Worm (Caenorhabditis elegans) whole organism, early embryonic: ENCODE results near the gene dml-1.

Source experiments
- B0310.2 ChIP-seq: sonication (generic microtip); optimal IDR thresholded peaks from 2 replicates; lab custom pipeline; 2016; ENCODE audit warnings: mild to moderate bottlenecking, missing genetic modification characterization, missing compliant biosample characterization
- F13C5.2 ChIP-seq: sonication (generic microtip); optimal IDR thresholded peaks from 2 replicates; lab custom pipeline; 2017; ENCODE audit warnings: mild to moderate bottlenecking, missing genetic modification characterization, inconsistent platforms, missing compliant biosample characterization
- aly-1 ChIP-seq: sonication (generic microtip); optimal IDR thresholded peaks from 2 replicates; lab custom pipeline; 2016; ENCODE audit warnings: missing genetic modification characterization, missing compliant biosample characterization
- ama-1 ChIP-seq: fragments of 150-350 bp; optimal IDR thresholded peaks from 2 replicates; lab custom pipeline; 2014
- ceh-13 ChIP-seq: fragments of 200-800 bp; sonication (Bioruptor generic); optimal IDR thresholded peaks from 2 replicates; lab custom pipeline; 2018; ENCODE audit warnings: mild to moderate bottlenecking, missing genetic modification characterization, missing compliant biosample characterization
- ceh-36 ChIP-seq: sonication (generic microtip); optimal IDR thresholded peaks from 2 replicates; lab custom pipeline; 2016; ENCODE audit warnings: missing genetic modification characterization, inconsistent platforms, missing compliant biosample characterization
- ets-7 ChIP-seq: sonication (generic microtip); optimal IDR thresholded peaks from 2 replicates; lab custom pipeline; 2016; ENCODE audit warnings: missing genotype, missing genetic modification characterization, missing compliant biosample characterization
- flt-1 ChIP-seq: fragments of 200-800 bp; sonication (Bioruptor generic); IDR thresholded peaks from 2 replicates; pipeline ENCODE4 v1.3.6; 2022; ENCODE audit warnings: missing genetic modification characterization, missing compliant biosample characterization
- hmbx-1 ChIP-seq: sonication (generic microtip); optimal IDR thresholded peaks from 2 replicates; lab custom pipeline; 2016; ENCODE audit warnings: mild to moderate bottlenecking, missing genetic modification characterization, missing compliant biosample characterization
- hmg-4 ChIP-seq: fragments of 200-800 bp; sonication (Bioruptor generic); optimal IDR thresholded peaks from 2 replicates; lab custom pipeline; 2018; ENCODE audit warnings: mild to moderate bottlenecking, missing genetic modification characterization, missing compliant biosample characterization
- hnd-1 ChIP-seq: sonication (generic microtip); optimal IDR thresholded peaks from 2 replicates; lab custom pipeline; 2016; ENCODE audit warnings: missing genetic modification characterization, missing compliant biosample characterization
- pes-1 ChIP-seq: fragments of 200-800 bp; sonication (Bioruptor generic); IDR thresholded peaks from 2 replicates; pipeline ENCODE4 v1.3.6; 2022; ENCODE audit warnings: missing genetic modification reagents, missing genetic modification characterization, missing compliant biosample characterization
- scrt-1 ChIP-seq: fragments of 200-800 bp; sonication (Bioruptor generic); IDR thresholded peaks from 2 replicates; pipeline ENCODE4 v1.3.6; 2022; ENCODE audit warnings: missing genetic modification characterization, missing compliant biosample characterization
- sea-1 ChIP-seq: fragments of 200-800 bp; sonication (Bioruptor generic); conservative IDR thresholded peaks from 2 replicates; pipeline ENCODE4 v1.3.6; 2022; ENCODE audit warnings: missing genetic modification characterization, missing compliant biosample characterization
- tbx-11 ChIP-seq: fragments of 200-800 bp; sonication (Bioruptor generic); IDR thresholded peaks from 2 replicates; pipeline ENCODE4 v1.3.6; 2022; ENCODE audit warnings: missing genetic modification characterization, missing compliant biosample characterization
- tbx-37 ChIP-seq: fragments of 200-800 bp; sonication (Bioruptor generic); conservative IDR thresholded peaks from 2 replicates; pipeline ENCODE4 v1.3.6; 2022; ENCODE audit warnings: missing genetic modification reagents, missing genetic modification characterization, missing compliant biosample characterization
- tra-4 ChIP-seq: sonication (generic microtip); optimal IDR thresholded peaks from 2 replicates; lab custom pipeline; 2017; ENCODE audit warnings: missing genetic modification characterization, missing compliant biosample characterization

dml-1 gene

DNA sequence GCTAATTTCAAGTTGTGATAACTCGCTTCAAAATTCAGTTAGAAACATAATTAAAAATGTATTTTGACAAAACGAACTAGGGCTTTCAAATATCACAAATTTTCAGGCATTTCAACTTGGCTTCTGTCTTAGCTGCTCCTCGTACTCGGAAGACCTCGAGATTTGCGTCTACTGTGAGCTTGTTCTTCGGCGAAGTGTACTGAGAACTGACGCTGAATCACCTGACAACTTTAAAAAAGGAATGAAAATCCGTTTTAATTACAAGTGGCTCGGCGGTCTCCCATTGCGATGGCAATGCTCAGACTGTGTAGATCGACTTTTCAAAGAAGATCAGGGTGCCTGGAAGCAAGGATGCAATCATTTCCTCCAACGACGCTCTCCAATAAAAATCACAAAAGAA, 36.2 kb upstream of the dml-1 start, which contains the start of gene clec-85:
clec-85 (plus strand) TSS at position 301 of the 400 bp plus-strand sequence.
- no peak for TF ChIP-seq F13C5.2 (tag; lab: Kevin White, UChicago)
- no peak for TF ChIP-seq ceh-13 (GFP tag; lab: Kevin White, UChicago)
- TF ChIP-seq hnd-1 (tag; lab: Kevin White, UChicago) = no peak
- no peak for TF ChIP-seq hmg-4 (GFP tag; lab: Kevin White, UChicago)
- no peak for TF ChIP-seq scrt-1
- no peak for TF ChIP-seq aly-1 (tag; lab: Kevin White, UChicago)
- TF ChIP-seq tbx-37 (GFP tag; lab: Robert Waterston, UW) = no peak
- no peak for TF ChIP-seq B0310.2 (tag; lab: Kevin White, UChicago)
- TF ChIP-seq ama-1 (lab: Kevin White, UChicago) = no peak
- no peak for TF ChIP-seq sea-1 (GFP tag; lab: Robert Waterston, UW)
- TF ChIP-seq ets-7 (tag; lab: Kevin White, UChicago) = no peak
- TF ChIP-seq ceh-36 (tag; lab: Kevin White, UChicago) = no peak
- TF ChIP-seq tra-4 (tag; lab: Kevin White, UChicago) = no peak

DNA sequence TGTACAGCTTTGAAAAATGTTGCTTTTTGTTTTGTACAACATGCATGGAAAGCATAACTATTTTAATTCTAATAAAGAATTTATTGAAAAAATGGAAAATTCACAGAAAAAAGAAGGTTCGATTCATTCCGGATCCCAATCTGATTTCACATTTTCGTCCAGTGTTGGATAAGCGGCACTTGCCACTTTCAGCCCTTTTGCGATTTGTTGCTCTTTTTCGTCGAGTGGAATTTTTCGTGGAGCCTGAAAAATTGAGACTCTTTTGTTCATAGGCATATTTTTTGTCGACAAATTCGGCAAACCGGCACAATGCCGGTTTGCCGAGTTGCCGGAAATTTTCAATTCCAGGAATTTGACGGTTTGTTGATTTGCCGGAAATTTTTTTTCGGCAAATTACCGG, 35.1 kb upstream of the dml-1 start:
- TF ChIP-seq ceh-36 (tag; lab: Kevin White, UChicago) (no peak), ama-1 (lab: Kevin White, UChicago) (no peak), ets-7 (tag; lab: Kevin White, UChicago) (no peak), B0310.2 (tag; lab: Kevin White, UChicago) (no peak), hnd-1 (tag; lab: Kevin White, UChicago) (no peak), ceh-13 (GFP tag; lab: Kevin White, UChicago) (no peak), tbx-37 (GFP tag; lab: Robert Waterston, UW) (no peak), hmg-4 (GFP tag; lab: Kevin White, UChicago) (no peak), aly-1 (tag; lab: Kevin White, UChicago) (no peak), tra-4 (tag; lab: Kevin White, UChicago) (no peak), F13C5.2 (tag; lab: Kevin White, UChicago) (no peak), sea-1 (GFP tag; lab: Robert Waterston, UW) (no peak), hmbx-1 (tag; lab: Kevin White, UChicago) (no peak), pes-1 (GFP tag; lab: Robert Waterston, UW) (no peak), flt-1 (GFP tag; lab: Robert Waterston, UW) (no peak), scrt-1 (no peak), tbx-11 (GFP tag; lab: Robert Waterston, UW) (no peak)

DNA sequence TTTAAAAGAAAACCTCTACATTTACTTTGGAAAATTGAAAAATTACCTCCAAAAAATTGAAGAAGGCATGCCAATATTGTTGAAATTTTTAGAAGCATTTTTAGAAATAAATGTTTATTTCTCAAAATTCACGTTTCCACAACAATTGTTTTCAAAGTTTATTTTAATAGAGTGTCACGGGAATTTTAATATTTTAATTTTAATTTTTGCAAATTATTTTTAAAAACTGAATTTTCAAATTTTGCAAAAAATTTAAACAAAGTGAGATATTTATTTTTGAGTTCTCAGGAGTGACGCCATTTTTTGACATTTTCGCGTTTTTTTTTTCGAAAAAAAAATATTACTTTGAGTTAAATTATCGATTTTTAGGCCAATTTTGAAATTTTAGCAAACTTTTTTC, 33.6 kb upstream of the dml-1 start, which contains the start of gene Y54G2A.49:
Y54G2A.49 (minus strand) TSS at position 101 of the 400 bp plus-strand sequence.
- no peak for TF ChIP-seq pes-1 (GFP tag; lab: Robert Waterston, UW)
- TF ChIP-seq tra-4 (tag; lab: Kevin White, UChicago) = no peak
- TF ChIP-seq ama-1 (lab: Kevin White, UChicago) = no peak
- TF ChIP-seq ceh-36 (tag; lab: Kevin White, UChicago) = no peak
- no peak for TF ChIP-seq tbx-37 (GFP tag; lab: Robert Waterston, UW)
- no peak for TF ChIP-seq B0310.2 (tag; lab: Kevin White, UChicago)
- no peak for TF ChIP-seq ceh-13 (GFP tag; lab: Kevin White, UChicago)
- TF ChIP-seq sea-1 (GFP tag; lab: Robert Waterston, UW) = no peak
- TF ChIP-seq ets-7 (tag; lab: Kevin White, UChicago) = no peak
- TF ChIP-seq hnd-1 (tag; lab: Kevin White, UChicago) = no peak
- no peak for TF ChIP-seq flt-1 (GFP tag; lab: Robert Waterston, UW)
- TF ChIP-seq hmbx-1 (tag; lab: Kevin White, UChicago) = no peak
- no peak for TF ChIP-seq F13C5.2 (tag; lab: Kevin White, UChicago)
- no peak for TF ChIP-seq scrt-1
- TF ChIP-seq aly-1 (tag; lab: Kevin White, UChicago) = no peak
- no peak for TF ChIP-seq hmg-4 (GFP tag; lab: Kevin White, UChicago)
- TF ChIP-seq tbx-11 (GFP tag; lab: Robert Waterston, UW) = no peak

DNA sequence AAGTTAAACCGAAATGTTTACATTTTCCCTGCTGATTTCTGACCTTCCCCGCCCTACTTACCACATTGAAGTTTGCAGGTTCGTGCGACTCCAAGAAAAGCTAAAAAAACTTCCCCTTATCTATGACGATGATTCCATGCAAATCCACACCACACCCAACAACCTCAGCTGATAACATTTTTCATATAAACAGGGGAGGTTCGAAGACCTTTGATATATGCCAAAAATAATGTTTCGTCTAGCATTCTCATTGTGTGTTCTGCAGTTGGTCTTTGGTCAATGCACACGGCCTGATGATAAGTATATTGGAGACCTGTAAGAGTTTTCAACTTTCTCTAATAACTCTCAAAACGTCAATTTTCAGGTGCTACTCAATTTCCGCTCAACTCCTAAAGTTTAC, 32.6 kb upstream of the dml-1 start:
- TF ChIP-seq hmbx-1 (tag; lab: Kevin White, UChicago) (no peak), ceh-36 (tag; lab: Kevin White, UChicago) (no peak), tbx-37 (GFP tag; lab: Robert Waterston, UW) (no peak), ceh-13 (GFP tag; lab: Kevin White, UChicago) (no peak), B0310.2 (tag; lab: Kevin White, UChicago) (no peak), F13C5.2 (tag; lab: Kevin White, UChicago) (no peak), ets-7 (tag; lab: Kevin White, UChicago) (no peak), aly-1 (tag; lab: Kevin White, UChicago) (no peak), pes-1 (GFP tag; lab: Robert Waterston, UW) (no peak)

DNA sequence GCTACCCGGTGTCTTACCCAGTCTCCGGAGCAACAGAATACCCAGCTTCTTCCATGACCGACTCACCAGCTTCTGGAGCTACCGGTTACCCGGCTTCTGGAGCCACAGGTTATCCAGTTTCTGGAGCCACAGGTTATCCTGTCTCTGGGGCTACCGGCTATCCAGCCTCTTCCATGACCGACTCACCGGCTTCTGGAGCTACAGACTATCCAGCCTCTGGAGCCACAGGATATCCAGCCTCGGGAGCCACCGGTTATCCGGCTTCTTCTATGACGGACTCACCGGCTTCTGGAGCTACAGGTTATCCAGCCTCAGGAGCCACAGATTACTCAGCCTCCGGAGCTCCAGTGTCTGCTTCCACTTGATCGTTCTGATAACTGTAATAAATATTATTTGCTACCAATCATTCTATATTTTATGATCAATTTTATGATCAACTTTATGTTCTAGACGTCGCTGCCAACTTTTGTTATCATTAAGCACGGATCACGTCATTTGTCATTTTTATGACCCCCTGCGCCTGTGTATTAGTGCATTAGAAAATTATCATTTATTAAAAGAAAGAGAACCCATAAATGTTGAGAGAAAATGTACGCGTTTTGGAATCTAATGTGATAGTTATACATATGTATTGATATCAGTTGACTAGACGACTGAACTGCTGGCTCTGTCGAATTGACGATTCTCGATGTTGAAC, 31.6 kb upstream of the dml-1 start:
- TF ChIP-seq ama-1 (lab: Kevin White, UChicago) = no peak
- no peak for TF ChIP-seq F13C5.2 (tag; lab: Kevin White, UChicago)
- no peak for TF ChIP-seq ets-7 (tag; lab: Kevin White, UChicago)
- no peak for TF ChIP-seq pes-1 (GFP tag; lab: Robert Waterston, UW)
- no peak for TF ChIP-seq aly-1 (tag; lab: Kevin White, UChicago)
- no peak for TF ChIP-seq tra-4 (tag; lab: Kevin White, UChicago)
- no peak for TF ChIP-seq ceh-36 (tag; lab: Kevin White, UChicago)
- TF ChIP-seq tbx-11 (GFP tag; lab: Robert Waterston, UW) = no peak
- TF ChIP-seq B0310.2 (tag; lab: Kevin White, UChicago) = no peak
- no peak for TF ChIP-seq sea-1 (GFP tag; lab: Robert Waterston, UW)
- no peak for TF ChIP-seq hnd-1 (tag; lab: Kevin White, UChicago)
- TF ChIP-seq hmbx-1 (tag; lab: Kevin White, UChicago) = no peak
- TF ChIP-seq tbx-37 (GFP tag; lab: Robert Waterston, UW) = no peak
- TF ChIP-seq ceh-13 (GFP tag; lab: Kevin White, UChicago) = no peak
- TF ChIP-seq hmg-4 (GFP tag; lab: Kevin White, UChicago) = no peak
- TF ChIP-seq scrt-1 = no peak
- no peak for TF ChIP-seq flt-1 (GFP tag; lab: Robert Waterston, UW)

DNA sequence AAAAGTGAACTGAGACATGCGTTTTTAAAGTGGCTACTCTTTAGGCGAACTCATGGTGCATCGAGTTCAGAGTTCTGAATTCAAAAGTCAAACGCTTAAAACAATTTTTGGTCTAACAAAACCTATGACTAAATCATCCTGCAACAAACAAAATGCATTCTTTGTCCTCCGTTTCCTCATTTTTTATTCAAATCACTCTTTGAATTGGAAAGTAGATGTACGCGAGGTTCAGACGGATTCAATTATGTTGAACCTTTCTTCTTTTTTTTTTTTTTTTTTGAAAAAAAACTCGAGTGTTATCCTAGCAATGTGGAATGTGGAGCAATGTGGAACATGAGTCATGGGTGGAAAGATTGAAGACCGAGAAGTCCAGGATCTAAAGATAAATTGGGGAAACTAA, 28.0 kb upstream of the dml-1 start:
- TF ChIP-seq ets-7 (tag; lab: Kevin White, UChicago) (no peak), hmg-4 (GFP tag; lab: Kevin White, UChicago) (no peak), B0310.2 (tag; lab: Kevin White, UChicago) (no peak), flt-1 (GFP tag; lab: Robert Waterston, UW) (no peak), sea-1 (GFP tag; lab: Robert Waterston, UW) (no peak), ceh-13 (GFP tag; lab: Kevin White, UChicago) (no peak), scrt-1 (no peak), ceh-36 (tag; lab: Kevin White, UChicago) (no peak), F13C5.2 (tag; lab: Kevin White, UChicago) (no peak), aly-1 (tag; lab: Kevin White, UChicago) (no peak), pes-1 (GFP tag; lab: Robert Waterston, UW) (no peak), tra-4 (tag; lab: Kevin White, UChicago) (no peak), ama-1 (lab: Kevin White, UChicago) (no peak), tbx-11 (GFP tag; lab: Robert Waterston, UW) (no peak), hmbx-1 (tag; lab: Kevin White, UChicago) (no peak), tbx-37 (GFP tag; lab: Robert Waterston, UW) (no peak), hnd-1 (tag; lab: Kevin White, UChicago) (no peak)
